Worm (Caenorhabditis elegans): ENCODE results near the gene ZC455.1.

ZC455.1 gene

ce11 chrV:12803274-12803673 is 30.0 kb downstream of the ZC455.1 start, which contains the start of gene srbc-45:
TSS of gene srbc-45 (plus strand) at chrV:12803574.
- TF ChIP-seq somi-1 (GFP tag; optimal IDR thresholded peaks at IDR 0.05) = no peak
- no peak for TF ChIP-seq D2030.7 (GFP tag; IDR thresholded peaks at IDR 0.05)
- no peak for TF ChIP-seq cebp-1 (GFP tag; IDR thresholded peaks at IDR 0.05)
- no peak for TF ChIP-seq cebp-1 (tag; optimal IDR thresholded peaks at IDR 0.05)
- no peak for TF ChIP-seq F23B12.7 (tag; optimal IDR thresholded peaks at IDR 0.05; ENCODE audit: insufficient read depth)
- TF ChIP-seq dpff-1 (tag; optimal IDR thresholded peaks at IDR 0.05) = no peak
- TF ChIP-seq ztf-18 (tag; optimal IDR thresholded peaks at IDR 0.05) = no peak
- no peak for TF ChIP-seq K12H6.12 (tag; optimal IDR thresholded peaks at IDR 0.05)
- TF ChIP-seq attf-6 (GFP tag; IDR thresholded peaks at IDR 0.05) = no peak

ce11 chrV:12806190-12806589 is 32.9 kb downstream of the ZC455.1 start, which contains the start of gene ZC443.7:
TSS of gene ZC443.7 (plus strand) at chrV:12806490.
- TF ChIP-seq ZK185.1 (tag; optimal IDR thresholded peaks at IDR 0.05; ENCODE audit: poor library complexity, severe bottlenecking) (no peak), bed-1 (GFP tag; IDR thresholded peaks at IDR 0.05) (no peak), B0019.2 (GFP tag; conservative IDR thresholded peaks at IDR 0.05) (no peak)

DNA sequence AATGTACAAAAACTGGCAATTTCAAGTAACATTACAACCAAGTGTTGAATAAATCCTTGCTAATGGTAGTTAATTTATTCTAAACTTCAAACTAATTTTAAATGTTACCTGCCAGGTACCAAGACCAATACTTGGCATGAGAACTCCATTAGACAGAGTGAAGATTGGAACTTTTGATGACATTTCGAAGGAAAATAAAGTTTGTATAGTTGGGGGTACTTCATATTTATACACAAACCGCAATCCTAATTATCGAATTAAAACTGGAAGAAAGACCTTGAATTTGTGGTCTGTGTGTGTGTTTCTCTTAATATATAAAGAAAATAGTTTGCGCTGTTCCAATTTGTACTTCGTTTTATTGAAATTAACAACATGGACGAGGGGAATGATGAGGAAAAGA is 36.6 kb downstream of the ZC455.1 start, which contains the start of gene ZC443.1:
Gene ZC443.1, minus strand, starts transcription at position 205 of the 400 bp plus-strand sequence.
- TF ChIP-seq fkh-3 (tag; optimal IDR thresholded peaks at IDR 0.05) (no peak), sdz-38 (tag; optimal IDR thresholded peaks at IDR 0.05) (no peak), ets-4 (GFP tag; optimal IDR thresholded peaks at IDR 0.05) (no peak), cebp-1 (GFP tag; IDR thresholded peaks at IDR 0.05) (no peak), cebp-1 (tag; optimal IDR thresholded peaks at IDR 0.05) (no peak)

- TF ChIP-seq F22D6.2 (tag; optimal IDR thresholded peaks at IDR 0.05) (no peak), ceh-27 (GFP tag; optimal IDR thresholded peaks at IDR 0.05) (peak; percentile 47), nhr-120 (GFP tag; IDR thresholded peaks at IDR 0.05) (no peak), mcd-1 (GFP tag; IDR thresholded peaks at IDR 0.05) (no peak), ceh-40 (GFP tag; IDR thresholded peaks at IDR 0.05) (no peak)
Observed at ce11 chrV:12811126-12811525, 37.8 kb downstream of the ZC455.1 start, which contains the start of gene ZC443.2. TSS of gene ZC443.2 (minus strand) at chrV:12811192.

- peak; percentile 43; the same call in 1 of the 2 replicates for TF ChIP-seq lir-1 (GFP tag; conservative IDR thresholded peaks at IDR 0.05)
- TF ChIP-seq Y79H2A.3 (GFP tag; conservative IDR thresholded peaks at IDR 0.05) = no peak
- TF ChIP-seq bed-1 (GFP tag; IDR thresholded peaks at IDR 0.05) = no peak
- TF ChIP-seq T26A5.8 (tag; optimal IDR thresholded peaks at IDR 0.05) = no peak
- no peak for TF ChIP-seq ama-1 (optimal IDR thresholded peaks at IDR 0.05)
- peak in 1 of 2 experiments; percentile 55 for TF ChIP-seq ama-1 (GFP tag; optimal IDR thresholded peaks at IDR 0.05)
- TF ChIP-seq snpc-3.4 (tag; optimal IDR thresholded peaks at IDR 0.05) = no peak
- TF ChIP-seq F57A8.1 (GFP tag; optimal IDR thresholded peaks at IDR 0.05) = no peak
- 0 out of 2 replicates have a peak, but pooled peaks have one; percentile 14 for TF ChIP-seq K11D2.4 (GFP tag; IDR thresholded peaks at IDR 0.05)
- TF ChIP-seq F49E8.2 (tag; optimal IDR thresholded peaks at IDR 0.05; ENCODE audit: insufficient read depth) = no peak
- TF ChIP-seq ztf-26 (tag; optimal IDR thresholded peaks at IDR 0.05) = no peak
- 0 out of 2 replicates have a peak, but pooled peaks have one; percentile 63 for TF ChIP-seq nfyb-1 (GFP tag; IDR thresholded peaks at IDR 0.05)
- 0 out of 2 replicates have a peak, but pooled peaks have one; percentile 20 for TF ChIP-seq Y95B8A.8 (GFP tag; IDR thresholded peaks at IDR 0.05)
- TF ChIP-seq cebp-1 (GFP tag; IDR thresholded peaks at IDR 0.05) = no peak
- peak; percentile 23 for TF ChIP-seq cebp-1 (tag; optimal IDR thresholded peaks at IDR 0.05)
- TF ChIP-seq nfya-2 (GFP tag; IDR thresholded peaks at IDR 0.05) = no peak
- TF ChIP-seq C06A6.2 (GFP tag; conservative IDR thresholded peaks at IDR 0.05) = peak; percentile 12; the same call in 1 of the 2 replicates
Observed at ce11 chrV:12811810-12812209, 38.5 kb downstream of the ZC455.1 start.

Measured in whole organism, young adult.